Worm (Caenorhabditis elegans) whole organism, midembryonic: ENCODE results near the gene srbc-33.

Experiments used
- T22C8.4 ChIP-seq: fragments of 200-800 bp; sonication (Bioruptor generic); IDR thresholded peaks from 2 replicates; pipeline ENCODE4 v1.3.6; 2022; ENCODE audit warnings: missing genetic modification characterization, missing compliant biosample characterization
- cog-1 ChIP-seq: sonication (generic microtip); optimal IDR thresholded peaks from 2 replicates; lab custom pipeline; 2016; ENCODE audit warnings: missing genetic modification characterization, missing compliant biosample characterization
- flt-1 ChIP-seq: fragments of 200-800 bp; sonication (Bioruptor generic); IDR thresholded peaks from 2 replicates; pipeline ENCODE4 v1.3.6; 2022; ENCODE audit warnings: missing genetic modification characterization, missing compliant biosample characterization
- klf-2 ChIP-seq: fragments of 200-800 bp; sonication (Bioruptor generic); conservative IDR thresholded peaks from 2 replicates; pipeline ENCODE4 v1.3.6; 2022; ENCODE audit warnings: missing genetic modification reagents, missing genetic modification characterization, missing compliant biosample characterization
- med-1 ChIP-seq: sonication (generic microtip); optimal IDR thresholded peaks from 2 replicates; lab custom pipeline; 2017; ENCODE audit warnings: missing genetic modification characterization, mild to moderate bottlenecking, missing compliant biosample characterization, antibody characterized with exemption, missing genetic modification reagents; ENCODE audit not compliant: insufficient read depth
- ref-1 ChIP-seq: fragments of 200-800 bp; sonication (Bioruptor generic); conservative IDR thresholded peaks from 2 replicates; pipeline ENCODE4 v1.3.6; 2022; ENCODE audit warnings: missing genetic modification reagents, missing genetic modification characterization, missing compliant biosample characterization
- tab-1 ChIP-seq: fragments of 200-800 bp; sonication (Bioruptor generic); IDR thresholded peaks from 2 replicates; pipeline ENCODE4 v1.3.6; 2022; ENCODE audit warnings: missing genetic modification characterization, missing compliant biosample characterization
- ztf-23 ChIP-seq: fragments of 200-800 bp; sonication (Bioruptor generic); IDR thresholded peaks from 2 replicates; pipeline ENCODE4 v1.3.6; 2022; ENCODE audit warnings: missing genetic modification reagents, missing genetic modification characterization, missing compliant biosample characterization
- ztf-29 ChIP-seq: fragments of 200-800 bp; sonication (Bioruptor generic); IDR thresholded peaks from 2 replicates; pipeline ENCODE4 v1.3.6; 2022; ENCODE audit warnings: missing genetic modification reagents, missing genetic modification characterization, missing compliant biosample characterization

ce11 chrV:3475021-3475420 is 9.6 kb downstream of the srbc-33 start, which contains the start of gene oac-2:
- TF ChIP-seq ztf-29 (GFP tag; lab: Robert Waterston, UW) (no peak), cog-1 (no peak), ref-1 (GFP tag; lab: Robert Waterston, UW) (no peak), flt-1 (GFP tag; lab: Robert Waterston, UW) (no peak), ztf-23 (GFP tag; lab: Robert Waterston, UW) (no peak), klf-2 (GFP tag; lab: Robert Waterston, UW) (no peak), tab-1 (no peak), med-1 (GFP tag; lab: Kevin White, UChicago) (no peak), T22C8.4 (GFP tag; lab: Robert Waterston, UW) (no peak)
